Fruit fly (Drosophila melanogaster): ENCODE data around the gene Jhbp15.
A peak's percentile ranks its signal among the peaks of the same experiment; 100 is the strongest.

Gene Jhbp15

DNA sequence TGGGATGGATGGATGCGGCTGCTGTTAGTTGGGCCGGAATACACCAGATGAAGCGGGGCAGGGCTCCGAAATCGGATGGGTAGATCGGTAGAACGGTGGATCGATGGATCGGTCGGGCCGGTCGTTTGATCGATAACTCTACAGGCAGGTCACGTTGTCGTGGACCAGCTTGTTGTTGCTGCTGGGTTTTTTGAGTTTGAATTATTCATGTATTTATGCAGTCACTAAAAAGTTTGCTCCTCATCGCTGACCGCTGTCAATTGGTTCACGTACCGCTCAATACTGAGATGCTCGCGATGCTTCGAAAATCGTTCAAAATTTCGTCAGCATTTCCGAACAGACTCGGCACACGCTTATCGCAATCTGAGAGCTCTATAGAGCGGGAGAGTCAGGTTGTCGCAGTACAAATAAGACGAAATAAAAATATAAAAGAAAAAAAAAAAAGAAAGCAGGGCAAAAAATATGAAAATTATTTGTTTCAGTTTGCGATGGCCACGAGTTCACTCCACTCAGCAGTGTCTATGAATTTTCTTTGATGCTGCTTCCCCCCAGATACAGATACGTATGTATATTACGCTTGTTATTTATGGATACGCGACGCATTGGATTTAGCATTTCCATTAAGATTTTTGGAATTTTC lies 26.8 kb downstream of the Jhbp15 start, which contains the start of gene peg (continued):
- TF ChIP-seq vvl (GFP tag; IDR thresholded peaks at IDR 0.05) (peak; percentile 76), corto (GFP tag; optimal IDR thresholded peaks at IDR 0.05) (peak; percentile 14), Dbx (GFP tag; IDR thresholded peaks at IDR 0.05) (no peak), slbo (GFP tag; IDR thresholded peaks at IDR 0.05) (0 out of 2 replicates have a peak, but pooled peaks have one; percentile 4), CG13296 (GFP tag; optimal IDR thresholded peaks at IDR 0.05) (no peak), chinmo (GFP tag; IDR thresholded peaks at IDR 0.05; ENCODE audit: partially characterized antibody) (0 out of 4 replicates have a peak, but pooled peaks have one; percentile 45), CG2199 (GFP tag; IDR thresholded peaks at IDR 0.05) (0 out of 3 replicates have a peak, but pooled peaks have one; percentile 10)

DNA sequence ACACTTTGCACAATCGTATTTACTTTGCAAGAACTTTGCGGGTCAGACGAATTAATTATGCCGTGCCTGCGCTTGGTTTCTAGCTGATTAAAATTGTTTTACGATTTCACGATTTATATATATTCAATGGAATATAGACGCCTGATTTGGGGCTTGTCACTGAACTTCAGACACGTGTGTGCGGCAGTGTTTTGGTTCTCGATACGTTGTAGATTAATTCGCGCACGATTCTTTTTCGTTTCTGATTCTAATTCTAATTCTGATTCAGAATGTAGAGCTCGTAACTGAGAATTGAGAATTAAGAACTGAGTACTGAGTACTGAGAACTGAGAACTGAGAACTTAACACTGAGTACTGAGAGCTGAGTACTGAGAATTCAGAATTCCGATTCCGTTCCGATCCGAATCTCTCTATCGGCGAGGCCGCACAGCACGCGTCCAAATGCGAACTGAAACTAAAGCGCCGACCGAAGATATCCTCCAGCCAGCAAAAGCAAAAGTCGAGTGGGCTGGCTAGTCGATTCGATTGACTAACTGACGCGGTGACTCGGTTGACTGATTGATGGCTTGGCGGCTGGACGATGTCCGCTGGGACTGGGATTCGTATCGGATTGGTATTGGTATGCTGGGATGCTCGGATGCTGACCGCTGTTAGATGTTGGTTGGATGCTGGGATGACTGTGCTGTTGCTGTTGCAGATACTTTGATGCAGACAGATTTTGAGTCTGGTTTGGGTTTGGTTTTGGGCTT lies 27.8 kb downstream of the Jhbp15 start:
- TF ChIP-seq CG3726 (GFP tag; IDR thresholded peaks at IDR 0.05) (no peak), Bdp1 (GFP tag; optimal IDR thresholded peaks at IDR 0.05) (no peak), Mad (GFP tag; optimal IDR thresholded peaks at IDR 0.05) (no peak), CG10431 (GFP tag; optimal IDR thresholded peaks at IDR 0.05) (no peak), btn (GFP tag; optimal IDR thresholded peaks at IDR 0.05) (no peak), CG8478 (optimal IDR thresholded peaks at IDR 0.05) (no peak), Trl (optimal IDR thresholded peaks at IDR 0.05) (peak in 1 of 2 experiments; percentile 26), Trl (GFP tag; optimal IDR thresholded peaks at IDR 0.05) (no peak), gt (GFP tag; IDR thresholded peaks at IDR 0.05) (no peak), sens (GFP tag) (peak; percentile 9), dysf (GFP tag; IDR thresholded peaks at IDR 0.05) (0 out of 3 replicates have a peak, but pooled peaks have one; percentile 23), CG34376 (GFP tag; optimal IDR thresholded peaks at IDR 0.05) (peak; percentile 45), CG10543 (GFP tag; optimal IDR thresholded peaks at IDR 0.05) (peak; percentile 22), Hey (tag; optimal IDR thresholded peaks at IDR 0.05) (no peak), CG32772 (GFP tag; IDR thresholded peaks at IDR 0.05) (no peak), CG31365 (tag; optimal IDR thresholded peaks at IDR 0.05) (no peak), CG17829 (tag; optimal IDR thresholded peaks at IDR 0.05) (no peak), cwo (GFP tag; optimal IDR thresholded peaks at IDR 0.05) (peak; percentile 92), CG8281 (tag; optimal IDR thresholded peaks at IDR 0.05) (peak; percentile 97), H2.0 (GFP tag; IDR thresholded peaks at IDR 0.05) (no peak), dati (GFP tag; IDR thresholded peaks at IDR 0.05) (no peak), CG2202 (tag; optimal IDR thresholded peaks at IDR 0.05) (no peak), sug (tag; optimal IDR thresholded peaks at IDR 0.05) (peak; percentile 17)

DNA sequence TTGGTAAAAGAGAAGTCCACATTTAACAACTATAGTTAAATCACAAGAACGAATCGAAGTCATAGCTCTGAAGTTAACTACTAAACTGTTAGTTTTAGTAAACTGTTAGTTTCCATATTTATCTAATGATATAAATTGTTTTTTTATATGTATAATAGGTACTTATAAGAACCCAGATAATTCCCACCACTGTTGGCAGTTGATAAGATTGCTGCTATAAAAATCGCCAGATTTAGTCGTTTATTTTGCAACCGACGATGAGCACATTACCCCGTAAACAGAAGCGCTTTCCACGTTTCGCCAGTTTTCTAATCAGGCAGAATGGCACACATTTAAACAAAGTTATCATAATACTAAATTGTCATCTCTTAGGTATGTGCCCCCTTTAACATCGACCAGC lies 31.7 kb downstream of the Jhbp15 start:
- TF ChIP-seq Lim3 (GFP tag; IDR thresholded peaks at IDR 0.05) (no peak), dysf (GFP tag; IDR thresholded peaks at IDR 0.05) (no peak), Tbp (GFP tag; optimal IDR thresholded peaks at IDR 0.05) (no peak), CG14860 (GFP tag; IDR thresholded peaks at IDR 0.05; ENCODE audit: partially characterized antibody) (no peak), CG12219 (GFP tag; optimal IDR thresholded peaks at IDR 0.05) (no peak), Ets65A (GFP tag) (peak; percentile 50)

DNA sequence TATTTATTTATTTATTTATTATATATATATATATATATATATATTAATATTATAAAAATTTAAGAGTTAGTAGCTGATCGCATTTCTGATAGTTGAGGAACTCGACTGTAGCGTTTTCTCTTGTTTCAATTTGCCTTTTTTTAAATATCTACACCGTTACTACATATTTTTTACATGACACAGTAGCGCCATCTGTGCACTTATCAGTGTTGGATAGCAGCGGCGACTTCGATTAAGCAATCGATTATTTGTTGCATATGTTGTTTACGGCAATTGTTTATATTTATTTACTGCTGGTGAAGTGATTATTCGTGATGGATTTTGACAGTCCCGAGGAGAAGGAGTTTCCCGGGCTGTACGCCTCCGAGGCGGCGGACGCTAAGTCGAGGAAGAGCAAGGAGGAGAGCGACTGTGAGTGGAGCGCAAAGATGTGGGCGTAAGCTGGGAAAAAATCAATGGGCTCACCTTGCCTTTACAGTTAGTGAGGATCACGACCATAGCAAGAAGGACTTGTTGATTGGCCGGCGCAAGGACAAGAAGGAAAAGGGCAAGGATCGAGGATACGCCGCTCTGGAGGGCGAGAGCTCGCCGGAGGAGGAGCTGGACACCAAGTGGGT lies 33.2 kb downstream of the Jhbp15 start, which contains the start of gene Rlip:
Rlip (plus strand) TSS at position 221 of the 617 bp plus-strand sequence.
- TF ChIP-seq CG11695 (GFP tag; IDR thresholded peaks at IDR 0.05) (no peak), ash1 (GFP tag; optimal IDR thresholded peaks at IDR 0.05) (peak; percentile 12), B-H2 (GFP tag; optimal IDR thresholded peaks at IDR 0.05) (peak; percentile 49), MTF-1 (GFP tag; optimal IDR thresholded peaks at IDR 0.05; ENCODE audit: borderline replicate concordance) (no peak), CG17359 (tag; optimal IDR thresholded peaks at IDR 0.05) (peak; percentile 24), crp (GFP tag; optimal IDR thresholded peaks at IDR 0.05) (peak in 1 of 2 experiments; percentile 53), E2f1 (GFP tag; IDR thresholded peaks at IDR 0.05) (0 out of 2 replicates have a peak, but pooled peaks have one; percentile 27), CG30403 (GFP tag; optimal IDR thresholded peaks at IDR 0.05) (peak; percentile 46), gem (tag; optimal IDR thresholded peaks at IDR 0.05) (peak; percentile 34), fu2 (GFP tag; optimal IDR thresholded peaks at IDR 0.05) (peak; percentile 38), knrl (GFP tag; IDR thresholded peaks at IDR 0.05; ENCODE audit: partially characterized antibody) (peak; percentile 66)

Measured in whole organism, embryonic.